Worm (Caenorhabditis elegans): ENCODE results near the gene JC8.4.

JC8.4 gene

ce11 chrIV:13255886-13256285 lies 12.4 kb downstream of the JC8.4 start, which contains the start of gene bus-12:
Gene bus-12, plus strand, starts transcription at chrIV:13256186.
- TF ChIP-seq nhr-237 (tag; optimal IDR thresholded peaks at IDR 0.05): no peak
- TF ChIP-seq unc-62 (GFP tag; optimal IDR thresholded peaks at IDR 0.05): no peak
- no peak for TF ChIP-seq drap-1 (GFP tag; optimal IDR thresholded peaks at IDR 0.05)
- no peak for TF ChIP-seq snpc-4 (tag; optimal IDR thresholded peaks at IDR 0.05)
- TF ChIP-seq nhr-2 (tag; optimal IDR thresholded peaks at IDR 0.05): no peak
- TF ChIP-seq sem-2 (GFP tag; optimal IDR thresholded peaks at IDR 0.05): no peak
- TF ChIP-seq tbx-8 (GFP tag; optimal IDR thresholded peaks at IDR 0.05): no peak
- no peak for TF ChIP-seq ztf-11 (tag; optimal IDR thresholded peaks at IDR 0.05)
- no peak for TF ChIP-seq nhr-76 (tag; optimal IDR thresholded peaks at IDR 0.05)
- no peak for TF ChIP-seq zip-8 (tag; optimal IDR thresholded peaks at IDR 0.05)
- TF ChIP-seq unc-120 (tag; optimal IDR thresholded peaks at IDR 0.05; ENCODE audit: poor library complexity, severe bottlenecking): no peak
- no peak for TF ChIP-seq nhr-28 (tag; optimal IDR thresholded peaks at IDR 0.05)
- TF ChIP-seq elt-1 (tag; optimal IDR thresholded peaks at IDR 0.05; ENCODE audit: borderline replicate concordance, insufficient read depth): no peak
- no peak for TF ChIP-seq lin-13 (tag; optimal IDR thresholded peaks at IDR 0.05)
- TF ChIP-seq ceh-39 (tag; optimal IDR thresholded peaks at IDR 0.05): no peak

- TF ChIP-seq blmp-1 (tag; optimal IDR thresholded peaks at IDR 0.05): no peak
- TF ChIP-seq flh-1 (GFP tag; optimal IDR thresholded peaks at IDR 0.05): no peak
- no peak for TF ChIP-seq mab-5 (tag; optimal IDR thresholded peaks at IDR 0.05)
- TF ChIP-seq ztf-11 (tag; optimal IDR thresholded peaks at IDR 0.05): no peak
- no peak for TF ChIP-seq sptf-1 (tag; optimal IDR thresholded peaks at IDR 0.05)
- no peak for TF ChIP-seq elt-1 (tag; optimal IDR thresholded peaks at IDR 0.05; ENCODE audit: borderline replicate concordance, insufficient read depth)
- no peak for TF ChIP-seq ceh-43 (GFP tag; optimal IDR thresholded peaks at IDR 0.05)
- no peak for TF ChIP-seq cnd-1 (tag; optimal IDR thresholded peaks at IDR 0.05)
- no peak for TF ChIP-seq tbx-8 (GFP tag; optimal IDR thresholded peaks at IDR 0.05)
Measured at ce11 chrIV:13258872-13259271, 15.4 kb downstream of the JC8.4 start, which contains the start of gene JC8.16. Gene JC8.16, plus strand, starts transcription at chrIV:13259172.

- TF ChIP-seq nhr-28 (tag; optimal IDR thresholded peaks at IDR 0.05): no peak
- no peak for TF ChIP-seq lin-13 (tag; optimal IDR thresholded peaks at IDR 0.05)
- TF ChIP-seq tbx-8 (GFP tag; optimal IDR thresholded peaks at IDR 0.05): no peak
- no peak for TF ChIP-seq lin-32 (GFP tag; optimal IDR thresholded peaks at IDR 0.05)
- TF ChIP-seq sem-2 (GFP tag; optimal IDR thresholded peaks at IDR 0.05): no peak
- TF ChIP-seq elt-3 (tag; optimal IDR thresholded peaks at IDR 0.05): no peak
- TF ChIP-seq cnd-1 (tag; optimal IDR thresholded peaks at IDR 0.05): no peak
- TF ChIP-seq zip-8 (tag; optimal IDR thresholded peaks at IDR 0.05): no peak
- no peak for TF ChIP-seq flh-1 (GFP tag; optimal IDR thresholded peaks at IDR 0.05)
- TF ChIP-seq unc-120 (tag; optimal IDR thresholded peaks at IDR 0.05; ENCODE audit: poor library complexity, severe bottlenecking): no peak
- TF ChIP-seq ceh-83 (GFP tag; optimal IDR thresholded peaks at IDR 0.05): no peak
- TF ChIP-seq nhr-2 (tag; optimal IDR thresholded peaks at IDR 0.05): no peak
- no peak for TF ChIP-seq mep-1 (tag; optimal IDR thresholded peaks at IDR 0.05)
- TF ChIP-seq lsy-2 (tag; optimal IDR thresholded peaks at IDR 0.05): no peak
- no peak for TF ChIP-seq nhr-12 (tag; optimal IDR thresholded peaks at IDR 0.05)
- TF ChIP-seq mab-5 (tag; optimal IDR thresholded peaks at IDR 0.05): no peak
Measured at ce11 chrIV:13261778-13262177, 18.3 kb downstream of the JC8.4 start.

- TF ChIP-seq elt-1 (tag; optimal IDR thresholded peaks at IDR 0.05; ENCODE audit: borderline replicate concordance, insufficient read depth) (no peak), nhr-76 (tag; optimal IDR thresholded peaks at IDR 0.05) (no peak), nhr-237 (tag; optimal IDR thresholded peaks at IDR 0.05) (no peak), ztf-11 (tag; optimal IDR thresholded peaks at IDR 0.05) (no peak), lin-13 (tag; optimal IDR thresholded peaks at IDR 0.05) (no peak), elt-3 (tag; optimal IDR thresholded peaks at IDR 0.05) (no peak), pha-4 (tag; optimal IDR thresholded peaks at IDR 0.05) (no peak), tbx-8 (GFP tag; optimal IDR thresholded peaks at IDR 0.05) (no peak), flh-1 (GFP tag; optimal IDR thresholded peaks at IDR 0.05) (no peak), ceh-43 (GFP tag; optimal IDR thresholded peaks at IDR 0.05) (no peak), M03D4.4 (tag; optimal IDR thresholded peaks at IDR 0.05) (no peak), bed-3 (GFP tag; optimal IDR thresholded peaks at IDR 0.05) (no peak)
Measured at ce11 chrIV:13268385-13268784, 24.9 kb downstream of the JC8.4 start.

- TF ChIP-seq nhr-76 (tag; optimal IDR thresholded peaks at IDR 0.05) (no peak), blmp-1 (tag; optimal IDR thresholded peaks at IDR 0.05) (no peak), sptf-1 (tag; optimal IDR thresholded peaks at IDR 0.05) (peak; percentile 28), ces-1 (GFP tag; optimal IDR thresholded peaks at IDR 0.05) (peak; percentile 74)
Measured at ce11 chrIV:13272494-13272893, 29.0 kb downstream of the JC8.4 start, which contains the start of gene unc-26. Gene unc-26, minus strand, starts transcription at chrIV:13272516.

All from whole organism, mixed stage, embryonic.